Fruit fly (Drosophila melanogaster) whole organism, embryonic: ENCODE data around the gene CG3117.

Experiments
- Adf1 ChIP-seq: fragments of 200-800 bp; sonication (Bioruptor generic); IDR thresholded peaks from 2 replicates; pipeline ENCODE4 v1.3.6; 2022; ENCODE audit warnings: missing biosample characterization, missing genetic modification characterization
- CG10209 ChIP-seq: fragments of 200-800 bp; sonication (Bioruptor generic); optimal IDR thresholded peaks from 3 replicates; lab custom pipeline; 2017; ENCODE audit warnings: missing biosample characterization, mild to moderate bottlenecking, missing genetic modification characterization, missing genetic modification reagents
- CG10543 ChIP-seq: fragments of 200-800 bp; sonication (Bioruptor generic); optimal IDR thresholded peaks from 3 replicates; lab custom pipeline; 2017; ENCODE audit warnings: missing biosample characterization, mild to moderate bottlenecking, missing genetic modification characterization, moderate library complexity
- CG11247 ChIP-seq: fragments of 200-800 bp; sonication (Bioruptor generic); IDR thresholded peaks from 2 replicates; pipeline ENCODE4 v1.3.6; 2022; ENCODE audit warnings: missing biosample characterization, missing genetic modification characterization
- CG11398 ChIP-seq: fragments of 200-800 bp; sonication (Bioruptor generic); optimal IDR thresholded peaks from 2 replicates; lab custom pipeline; 2016; ENCODE audit warnings: missing biosample characterization, missing genetic modification characterization
- CG11695 ChIP-seq: fragments of 200-800 bp; sonication (Bioruptor generic); IDR thresholded peaks from 3 replicates; pipeline ENCODE4 v1.3.6; 2022; ENCODE audit warnings: missing biosample characterization, missing genetic modification characterization
- CG13296 ChIP-seq: fragments of 200-800 bp; sonication (Bioruptor generic); optimal IDR thresholded peaks from 3 replicates; lab custom pipeline; 2018; ENCODE audit warnings: missing biosample characterization, mild to moderate bottlenecking, missing genetic modification characterization
- CG1603 ChIP-seq: fragments of 200-800 bp; sonication (Bioruptor generic); optimal IDR thresholded peaks from 2 replicates; lab custom pipeline; 2019; ENCODE audit warnings: missing biosample characterization, mild to moderate bottlenecking, missing genetic modification characterization, moderate library complexity
- CG17912 ChIP-seq: fragments of 200-800 bp; sonication (Bioruptor generic); optimal IDR thresholded peaks from 2 replicates; lab custom pipeline; 2018; ENCODE audit warnings: missing biosample characterization, mild to moderate bottlenecking, missing genetic modification characterization
- CG32772 ChIP-seq: fragments of 200-800 bp; sonication (Bioruptor generic); IDR thresholded peaks from 2 replicates; pipeline ENCODE4 v1.3.6; 2022; ENCODE audit warnings: missing biosample characterization, missing genetic modification characterization
- CG4282 ChIP-seq: fragments of 200-800 bp; sonication (Bioruptor generic); optimal IDR thresholded peaks from 2 replicates; lab custom pipeline; 2016; ENCODE audit warnings: missing biosample characterization, missing genetic modification characterization
- CG4328 ChIP-seq: fragments of 200-800 bp; sonication (Bioruptor generic); optimal IDR thresholded peaks from 3 replicates; lab custom pipeline; 2017; ENCODE audit warnings: missing biosample characterization, missing genetic modification reagents, missing genetic modification characterization
- CG4854 ChIP-seq: fragments of 200-800 bp; sonication (Bioruptor generic); optimal IDR thresholded peaks from 2 replicates; lab custom pipeline; 2016; ENCODE audit warnings: missing biosample characterization, missing genetic modification characterization, inconsistent platforms
- CG6254 ChIP-seq: fragments of 200-800 bp; sonication (Bioruptor generic); optimal IDR thresholded peaks from 3 replicates; lab custom pipeline; 2017; ENCODE audit warnings: mild to moderate bottlenecking, missing biosample characterization, missing genetic modification reagents, missing genetic modification characterization
- CG6654 ChIP-seq: fragments of 200-800 bp; sonication (Bioruptor generic); optimal IDR thresholded peaks from 2 replicates; lab custom pipeline; 2017; ENCODE audit warnings: missing biosample characterization, mild to moderate bottlenecking, missing genetic modification characterization
- CG7556 ChIP-seq: fragments of 200-800 bp; sonication (Bioruptor generic); optimal IDR thresholded peaks from 2 replicates; lab custom pipeline; 2017; ENCODE audit warnings: missing biosample characterization, mild to moderate bottlenecking, missing genetic modification characterization
- CG9437 ChIP-seq: fragments of 200-800 bp; sonication (Bioruptor generic); optimal IDR thresholded peaks from 2 replicates; lab custom pipeline; 2018; ENCODE audit warnings: missing biosample characterization, mild to moderate bottlenecking, missing genetic modification characterization
- Drgx ChIP-seq: fragments of 200-800 bp; sonication (Bioruptor generic); IDR thresholded peaks from 2 replicates; pipeline ENCODE4 v1.3.6; 2022; ENCODE audit warnings: missing biosample characterization, missing genetic modification characterization
- Fer3 ChIP-seq: fragments of 200-800 bp; sonication (Bioruptor generic); optimal IDR thresholded peaks from 2 replicates; lab custom pipeline; 2018; ENCODE audit warnings: missing biosample characterization, mild to moderate bottlenecking, missing genetic modification characterization, moderate library complexity
- H2.0 ChIP-seq: fragments of 200-800 bp; sonication (Bioruptor generic); IDR thresholded peaks from 2 replicates; pipeline ENCODE4 v1.3.6; 2022; ENCODE audit warnings: missing biosample characterization, missing genetic modification characterization
- Hand ChIP-seq: fragments of 200-800 bp; sonication (Bioruptor generic); optimal IDR thresholded peaks from 2 replicates; lab custom pipeline; 2017; ENCODE audit warnings: mild to moderate bottlenecking, missing biosample characterization, missing genetic modification reagents, missing genetic modification characterization
- Hmr ChIP-seq: fragments of 200-800 bp; sonication (Bioruptor generic); optimal IDR thresholded peaks from 3 replicates; lab custom pipeline; 2017; ENCODE audit warnings: mild to moderate bottlenecking, missing biosample characterization, missing genetic modification reagents, missing genetic modification characterization
- MTF-1 ChIP-seq: fragments of 200-800 bp; sonication (Bioruptor generic); optimal IDR thresholded peaks from 2 replicates; lab custom pipeline; 2018; ENCODE audit warnings: missing biosample characterization, mild to moderate bottlenecking, missing genetic modification characterization, borderline replicate concordance
- Med ChIP-seq: fragments of 200-800 bp; sonication (Bioruptor generic); peaks from one replicate; lab custom pipeline; 2016; ENCODE audit warnings: missing biosample characterization, missing genetic modification characterization, mild to moderate bottlenecking, inconsistent platforms, moderate library complexity
- Mes4 ChIP-seq: fragments of 200-800 bp; sonication (Bioruptor generic); optimal IDR thresholded peaks from 2 replicates; lab custom pipeline; 2016; ENCODE audit warnings: missing biosample characterization, missing genetic modification characterization
- NC2α ChIP-seq: fragments of 200-800 bp; sonication (Bioruptor generic); optimal IDR thresholded peaks from 2 replicates; lab custom pipeline; 2016; ENCODE audit warnings: missing biosample characterization, missing genetic modification characterization
- Nf-YC ChIP-seq: fragments of 200-800 bp; optimal IDR thresholded peaks from 3 replicates; lab custom pipeline; 2019; ENCODE audit warnings: missing biosample characterization, mild to moderate bottlenecking, missing genetic modification characterization, moderate library complexity
- TFAM ChIP-seq: fragments of 200-800 bp; sonication (Bioruptor generic); optimal IDR thresholded peaks from 2 replicates; lab custom pipeline; 2017; ENCODE audit warnings: missing biosample characterization, missing genetic modification characterization, inconsistent platforms
- Trl ChIP-seq, 3 experiments: fragments of >200 bp in 2 of 3; fragments of 200-800 bp in 1 of 3; sonication (Bioruptor generic) in 1 of 3; optimal IDR thresholded peaks; 2 replicates in 1 of 3; 3 replicates in 2 of 3; lab custom pipeline; 2016 to 2017; ENCODE audit warnings: missing biosample characterization in 1 of 3, missing genetic modification characterization in 1 of 3
- ash1 ChIP-seq: fragments of 200-800 bp; sonication (Bioruptor generic); optimal IDR thresholded peaks from 2 replicates; lab custom pipeline; 2018; ENCODE audit warnings: missing biosample characterization, mild to moderate bottlenecking, missing genetic modification characterization
- chinmo ChIP-seq: fragments of 200-800 bp; sonication (Bioruptor generic); IDR thresholded peaks from 4 replicates; pipeline ENCODE4 v1.3.6; 2022; ENCODE audit warnings: missing biosample characterization, missing genetic modification characterization; ENCODE audit not compliant: partially characterized antibody
- ci ChIP-seq: fragments of 200-800 bp; sonication (Bioruptor generic); IDR thresholded peaks from 3 replicates; pipeline ENCODE4 v1.3.6; 2022; ENCODE audit warnings: missing biosample characterization, missing genetic modification characterization
- eyg ChIP-seq: fragments of 200-800 bp; sonication (Bioruptor generic); optimal IDR thresholded peaks from 3 replicates; lab custom pipeline; 2016; ENCODE audit warnings: missing biosample characterization, missing genetic modification characterization
- fd64A ChIP-seq: fragments of 200-800 bp; sonication (Bioruptor generic); optimal IDR thresholded peaks from 3 replicates; lab custom pipeline; 2018; ENCODE audit warnings: missing biosample characterization, mild to moderate bottlenecking, missing genetic modification characterization
- fru ChIP-seq: fragments of >200 bp; optimal IDR thresholded peaks from 2 replicates; lab custom pipeline; 2017
- grau ChIP-seq: fragments of 200-800 bp; optimal IDR thresholded peaks from 3 replicates; lab custom pipeline; 2019; ENCODE audit warnings: missing biosample characterization, mild to moderate bottlenecking, missing genetic modification characterization, moderate library complexity
- ind ChIP-seq: fragments of 200-800 bp; sonication (Bioruptor generic); optimal IDR thresholded peaks from 3 replicates; lab custom pipeline; 2016; ENCODE audit warnings: missing biosample characterization, missing genetic modification characterization
- kah ChIP-seq: fragments of 200-800 bp; sonication (Bioruptor generic); optimal IDR thresholded peaks from 2 replicates; lab custom pipeline; 2018; ENCODE audit warnings: missing biosample characterization, mild to moderate bottlenecking, missing genetic modification characterization
- kni ChIP-seq: fragments of 200-800 bp; sonication (Bioruptor generic); optimal IDR thresholded peaks from 3 replicates; lab custom pipeline; 2017; ENCODE audit warnings: mild to moderate bottlenecking, missing biosample characterization, missing genetic modification reagents, missing genetic modification characterization
- pan ChIP-seq, 4 experiments: fragments of >200 bp in 3 of 4; fragments of 200-800 bp in 1 of 4; sonication (Bioruptor generic) in 1 of 4; optimal IDR thresholded peaks in 3 of 4; IDR thresholded peaks in 1 of 4; 2 replicates each; pipeline versions ENCODE4 v1.3.6 to Lab custom; 2017 to 2022; ENCODE audit warnings: missing biosample characterization in 2 of 4, missing genetic modification characterization in 2 of 4, mixed read lengths in 1 of 4
- sqz ChIP-seq: fragments of 200-800 bp; sonication (Bioruptor generic); optimal IDR thresholded peaks from 3 replicates; lab custom pipeline; 2018; ENCODE audit warnings: missing biosample characterization, mild to moderate bottlenecking, missing genetic modification characterization
- ssp ChIP-seq: fragments of 200-800 bp; sonication (Bioruptor generic); IDR thresholded peaks from 2 replicates; pipeline ENCODE4 v1.3.6; 2022; ENCODE audit warnings: missing biosample characterization, missing genetic modification characterization
- tio ChIP-seq: fragments of 200-800 bp; sonication (Bioruptor generic); optimal IDR thresholded peaks from 2 replicates; lab custom pipeline; 2017; ENCODE audit warnings: missing biosample characterization, missing genetic modification characterization, inconsistent platforms
- tll ChIP-seq, 2 experiments: fragments of 200-800 bp in 1 of 2; fragments of >200 bp in 1 of 2; sonication (Bioruptor generic) in 1 of 2; optimal IDR thresholded peaks; 2 replicates each; lab custom pipeline; 2017 to 2019; ENCODE audit warnings: missing biosample characterization in 2 of 2, missing genetic modification characterization in 2 of 2, mild to moderate bottlenecking in 1 of 2, moderate library complexity in 1 of 2
- usp ChIP-seq: fragments of >200 bp; optimal IDR thresholded peaks from 2 replicates; lab custom pipeline; 2017; ENCODE audit warnings: missing biosample characterization, missing genetic modification characterization

The CG3117 gene

dm6 chr2L:2861140-2861884, 14.3 kb upstream of the CG3117 start (continued):
- no peak for TF ChIP-seq CG1603 (tag; lab: Kevin White, UChicago)
- TF ChIP-seq CG9437 (GFP tag; lab: Kevin White, UChicago), result no peak
- no peak for TF ChIP-seq tio (GFP tag; lab: Kevin White, UChicago)
- no peak for TF ChIP-seq Drgx (GFP tag; lab: Robert Waterston, UW)
- no peak for TF ChIP-seq pan (optimal IDR thresholded peaks at IDR 0.05; lab: Kevin White, UChicago)
- no peak for TF ChIP-seq pan (GFP tag; optimal IDR thresholded peaks at IDR 0.05 in 1 of 2, IDR thresholded peaks at IDR 0.05 in 1 of 2)
- TF ChIP-seq ci (GFP tag; lab: Robert Waterston, UW), result peak; percentile 77
- TF ChIP-seq H2.0 (GFP tag; lab: Robert Waterston, UW), result no peak
- peak; percentile 34 for TF ChIP-seq CG4328 (GFP tag; lab: Kevin White, UChicago)
- peak; percentile 56 for TF ChIP-seq MTF-1
- peak; percentile 74 for TF ChIP-seq sqz (GFP tag; lab: Kevin White, UChicago)
- TF ChIP-seq Med (GFP tag; lab: Kevin White, UChicago), result peak; percentile 81
- 0 out of 2 replicates have a peak, but pooled peaks have one; percentile 25 for TF ChIP-seq CG32772
- TF ChIP-seq chinmo, result peak; percentile 91; the same call in 3 of the 4 replicates
- no peak for TF ChIP-seq TFAM (GFP tag; lab: Kevin White, UChicago)
- no peak for TF ChIP-seq kah (GFP tag; lab: Kevin White, UChicago)
- TF ChIP-seq kni (GFP tag; lab: Kevin White, UChicago), result peak; percentile 96
- peak; percentile 35 for TF ChIP-seq CG13296 (GFP tag; lab: Kevin White, UChicago)
- peak; percentile 39 for TF ChIP-seq fd64A (GFP tag; lab: Kevin White, UChicago)
- peak; percentile 72 for TF ChIP-seq CG10543 (GFP tag; lab: Kevin White, UChicago)
- TF ChIP-seq grau (tag; lab: Kevin White, UChicago), result no peak
- no peak for TF ChIP-seq CG17912 (GFP tag; lab: Kevin White, UChicago)
- TF ChIP-seq, all 482 proteins: peak for 73

dm6 chr2L:2857862-2858734, 11.1 kb upstream of the CG3117 start:
- no peak for TF ChIP-seq Hmr
- TF ChIP-seq Nf-YC (tag; lab: Kevin White, UChicago), result peak; percentile 34
- TF ChIP-seq ssp, result no peak
- TF ChIP-seq CG11247, result no peak
- TF ChIP-seq tll (GFP tag; optimal IDR thresholded peaks at IDR 0.05; lab: Kevin White, UChicago), result no peak
- TF ChIP-seq Adf1, result no peak
- no peak for TF ChIP-seq fru (lab: Kevin White, UChicago)
- TF ChIP-seq Mes4 (GFP tag; lab: Kevin White, UChicago), result no peak
- no peak for TF ChIP-seq CG11398
- peak; percentile 6 for TF ChIP-seq CG4282 (GFP tag; lab: Kevin White, UChicago)
- peak; percentile 20 for TF ChIP-seq CG13296 (GFP tag; lab: Kevin White, UChicago)
- peak; percentile 48; the same call in 2 of the 3 replicates for TF ChIP-seq CG11695 (GFP tag; lab: Robert Waterston, UW)
- peak; percentile 14 for TF ChIP-seq CG7556 (GFP tag; lab: Kevin White, UChicago)
- peak; percentile 11 for TF ChIP-seq CG6254 (GFP tag; lab: Kevin White, UChicago)
- no peak for TF ChIP-seq CG6654 (GFP tag; lab: Kevin White, UChicago)
- no peak for TF ChIP-seq Hand (GFP tag; lab: Kevin White, UChicago)
- no peak for TF ChIP-seq TFAM (GFP tag; lab: Kevin White, UChicago)
- TF ChIP-seq ash1, result peak; percentile 20
- TF ChIP-seq NC2α (GFP tag; lab: Kevin White, UChicago), result no peak
- no peak for TF ChIP-seq eyg
- peak; percentile 2 for TF ChIP-seq CG10209
- no peak for TF ChIP-seq CG4854 (GFP tag; lab: Kevin White, UChicago)
- TF ChIP-seq ind, result peak; percentile 12
- TF ChIP-seq Fer3, result peak; percentile 16
- no peak for TF ChIP-seq usp (GFP tag; lab: Kevin White, UChicago)
- TF ChIP-seq Trl (optimal IDR thresholded peaks at IDR 0.05; lab: Kevin White, UChicago), result peak; percentile 26 to 43
- peak; percentile 2 for TF ChIP-seq Trl (GFP tag; optimal IDR thresholded peaks at IDR 0.05; lab: Kevin White, UChicago)
